Fruit fly (Drosophila melanogaster) whole organism, wandering third instar larva: Measurements from ENCODE around the gene dos.
A peak's percentile ranks its signal among the peaks of the same experiment; 100 is the strongest.

ENCODE experiments used
- Abd-B ChIP-seq: fragments of >200 bp; optimal IDR thresholded peaks from 2 replicates; lab custom pipeline; 2017; ENCODE audit warnings: missing biosample characterization, missing genetic modification characterization
- CG32264 ChIP-seq: fragments of 200-800 bp; sonication (Bioruptor generic); optimal IDR thresholded peaks from 2 replicates; lab custom pipeline; 2016; ENCODE audit warnings: missing biosample characterization, missing genetic modification characterization
- CG9705 ChIP-seq: fragments of 200-800 bp; sonication (Bioruptor generic); optimal IDR thresholded peaks from 2 replicates; lab custom pipeline; 2018; ENCODE audit warnings: missing biosample characterization, mild to moderate bottlenecking, missing genetic modification characterization
- CrebA ChIP-seq: fragments of 200-800 bp; sonication (Bioruptor generic); optimal IDR thresholded peaks from 2 replicates; lab custom pipeline; 2016; ENCODE audit warnings: missing biosample characterization, mild to moderate bottlenecking, missing genetic modification characterization, borderline replicate concordance
- Dfd ChIP-seq: fragments of >200 bp; optimal IDR thresholded peaks from 2 replicates; lab custom pipeline; 2017; ENCODE audit warnings: missing biosample characterization, missing genetic modification characterization
- Dif ChIP-seq: fragments of 200-275, 200-300 bp; sonication (Bioruptor generic); optimal IDR thresholded peaks from 2 replicates; lab custom pipeline; 2018; ENCODE audit warnings: missing biosample characterization, missing genetic modification characterization; ENCODE audit not compliant: partially characterized antibody
- GATAd ChIP-seq: sonication (Bioruptor generic); optimal IDR thresholded peaks from 2 replicates; lab custom pipeline; 2016; ENCODE audit warnings: missing biosample characterization, missing genetic modification characterization
- HLH106 ChIP-seq: fragments of 200-800 bp; optimal IDR thresholded peaks from 3 replicates; lab custom pipeline; 2019; ENCODE audit warnings: missing biosample characterization, mild to moderate bottlenecking, missing genetic modification characterization, moderate library complexity
- Hnf4 ChIP-seq: fragments of 200-800 bp; sonication (Bioruptor generic); optimal IDR thresholded peaks from 2 replicates; lab custom pipeline; 2016; ENCODE audit warnings: missing biosample characterization, mild to moderate bottlenecking, missing genetic modification characterization
- Hr78 ChIP-seq: fragments of >200 bp; optimal IDR thresholded peaks from 2 replicates; lab custom pipeline; 2017; ENCODE audit warnings: missing biosample characterization, missing genetic modification characterization
- Hr83 ChIP-seq: fragments of 200-300 bp; sonication (Bioruptor generic); optimal IDR thresholded peaks from 2 replicates; lab custom pipeline; 2016; ENCODE audit warnings: missing biosample characterization, mild to moderate bottlenecking, missing genetic modification characterization, moderate library complexity; ENCODE audit not compliant: poor library complexity, severe bottlenecking
- Jra ChIP-seq: sonication (Bioruptor generic); optimal IDR thresholded peaks from 2 replicates; lab custom pipeline; 2016; ENCODE audit warnings: missing biosample characterization, missing genetic modification characterization
- Mio ChIP-seq: sonication (Bioruptor generic); optimal IDR thresholded peaks from 2 replicates; lab custom pipeline; 2016; ENCODE audit warnings: missing biosample characterization, missing genetic modification characterization
- Myc ChIP-seq: fragments of >200 bp; optimal IDR thresholded peaks from 2 replicates; lab custom pipeline; 2017
- N ChIP-seq: fragments of >200 bp; optimal IDR thresholded peaks from 2 replicates; lab custom pipeline; 2018; ENCODE audit warnings: missing biosample characterization, missing external identifiers, missing genetic modification characterization
- OdsH ChIP-seq: fragments of 200-800 bp; sonication (Bioruptor generic); optimal IDR thresholded peaks from 2 replicates; lab custom pipeline; 2016; ENCODE audit warnings: missing biosample characterization, mild to moderate bottlenecking, missing genetic modification characterization
- Rel ChIP-seq, 2 experiments: fragments of 200-800 bp; sonication (Bioruptor generic) in 1 of 2; optimal IDR thresholded peaks; 2 replicates in 1 of 2; 3 replicates in 1 of 2; lab custom pipeline; 2016 to 2019; ENCODE audit warnings: mild to moderate bottlenecking in 2 of 2, missing biosample characterization in 2 of 2, missing genetic modification characterization in 2 of 2, moderate library complexity in 1 of 2
- Sp1 ChIP-seq: fragments of 200-800 bp; sonication (Bioruptor generic); optimal IDR thresholded peaks from 3 replicates; lab custom pipeline; 2019; ENCODE audit warnings: missing biosample characterization, mild to moderate bottlenecking, missing genetic modification characterization, moderate library complexity
- Vsx2 ChIP-seq: fragments of 200-300, 225-300 bp; sonication (Bioruptor generic); optimal IDR thresholded peaks from 2 replicates; lab custom pipeline; 2018; ENCODE audit warnings: missing biosample characterization, missing genetic modification characterization; ENCODE audit not compliant: partially characterized antibody
- br ChIP-seq: fragments of 200-800 bp; sonication (Bioruptor generic); optimal IDR thresholded peaks from 2 replicates; lab custom pipeline; 2016; ENCODE audit warnings: missing biosample characterization, missing genetic modification characterization
- brk ChIP-seq: fragments of 200-800 bp; sonication (Bioruptor generic); optimal IDR thresholded peaks from 2 replicates; lab custom pipeline; 2016; ENCODE audit warnings: missing biosample characterization, mild to moderate bottlenecking, missing genetic modification characterization
- dl ChIP-seq, 2 experiments: fragments of 175-275, 200-275 bp in 1 of 2; fragments of 200-275 bp in 1 of 2; sonication (Bioruptor generic); optimal IDR thresholded peaks; lab custom pipeline; 2018; ENCODE audit warnings: mild to moderate bottlenecking in 2 of 2, missing biosample characterization in 2 of 2, missing genetic modification characterization in 2 of 2, moderate library complexity in 2 of 2; ENCODE audit not compliant: partially characterized antibody in 2 of 2, insufficient read depth in 1 of 2
- dmrt93B ChIP-seq: fragments of 200-800 bp; sonication (Bioruptor generic); optimal IDR thresholded peaks from 2 replicates; lab custom pipeline; 2018; ENCODE audit warnings: missing biosample characterization, mild to moderate bottlenecking, missing genetic modification characterization
- dsf ChIP-seq: sonication (Bioruptor generic); optimal IDR thresholded peaks from 2 replicates; lab custom pipeline; 2016; ENCODE audit warnings: missing biosample characterization, missing genetic modification characterization, borderline replicate concordance
- ey ChIP-seq: fragments of 200-800 bp; sonication (Bioruptor generic); optimal IDR thresholded peaks from 2 replicates; lab custom pipeline; 2016; ENCODE audit warnings: missing biosample characterization, missing genetic modification characterization
- foxo ChIP-seq, 2 experiments: fragments of 200-800 bp; sonication (Bioruptor generic); optimal IDR thresholded peaks; 2 replicates in 1 of 2; 3 replicates in 1 of 2; lab custom pipeline; 2016 to 2017; ENCODE audit warnings: missing biosample characterization in 2 of 2, missing genetic modification characterization in 2 of 2
- fru ChIP-seq: fragments of 200-800 bp; sonication (Bioruptor generic); optimal IDR thresholded peaks from 3 replicates; lab custom pipeline; 2016; ENCODE audit warnings: missing biosample characterization, mild to moderate bottlenecking, missing genetic modification characterization
- h ChIP-seq: fragments of 200-800 bp; sonication (Bioruptor generic); optimal IDR thresholded peaks from 3 replicates; lab custom pipeline; 2016; ENCODE audit warnings: missing biosample characterization, mild to moderate bottlenecking, missing genetic modification characterization
- jim ChIP-seq: fragments of 175-275, 200-325 bp; sonication (Bioruptor generic); optimal IDR thresholded peaks from 2 replicates; lab custom pipeline; 2016; ENCODE audit warnings: missing biosample characterization, mild to moderate bottlenecking, missing genetic modification characterization
- lola ChIP-seq: fragments of >200 bp; optimal IDR thresholded peaks from 2 replicates; lab custom pipeline; 2017; ENCODE audit warnings: missing biosample characterization, missing genetic modification characterization
- pan ChIP-seq: fragments of >200 bp; optimal IDR thresholded peaks from 2 replicates; lab custom pipeline; 2017
- psq ChIP-seq: fragments of 200-800 bp; sonication (Bioruptor generic); optimal IDR thresholded peaks from 3 replicates; lab custom pipeline; 2017; ENCODE audit warnings: missing biosample characterization, mild to moderate bottlenecking, missing genetic modification characterization, moderate library complexity
- rgr ChIP-seq: fragments of 200-800 bp; sonication (Bioruptor generic); optimal IDR thresholded peaks from 3 replicates; lab custom pipeline; 2016; ENCODE audit warnings: missing biosample characterization, mild to moderate bottlenecking, missing genetic modification characterization
- sage ChIP-seq: fragments of 200-800 bp; sonication (Bioruptor generic); optimal IDR thresholded peaks from 2 replicates; lab custom pipeline; 2016; ENCODE audit warnings: missing biosample characterization, mild to moderate bottlenecking, missing genetic modification characterization
- sv ChIP-seq: fragments of 200-800 bp; sonication (Bioruptor generic); optimal IDR thresholded peaks from 3 replicates; lab custom pipeline; 2016; ENCODE audit warnings: missing biosample characterization, missing genetic modification characterization
- tai ChIP-seq: sonication (Bioruptor generic); optimal IDR thresholded peaks from 2 replicates; lab custom pipeline; 2016; ENCODE audit warnings: missing biosample characterization, missing genetic modification characterization
- usp ChIP-seq: fragments of >200 bp; optimal IDR thresholded peaks from 2 replicates; lab custom pipeline; 2017; ENCODE audit warnings: missing biosample characterization, missing genetic modification characterization
- woc ChIP-seq: sonication (Bioruptor generic); optimal IDR thresholded peaks from 2 replicates; lab custom pipeline; 2016; ENCODE audit warnings: missing biosample characterization, mild to moderate bottlenecking, missing genetic modification characterization

The dos gene

dm6 chr3L:2632048-2632762, 43.0 kb downstream of the dos start:
- TF ChIP-seq brk (GFP tag; lab: Kevin White, UChicago) (no peak), br (GFP tag; lab: Kevin White, UChicago) (no peak), Abd-B (GFP tag; lab: Kevin White, UChicago) (no peak), Hr78 (GFP tag; lab: Kevin White, UChicago) (no peak), GATAd (no peak), N (GFP tag; lab: Kevin White, UChicago) (no peak), Dif (GFP tag; lab: Kevin White, UChicago) (no peak), woc (GFP tag; lab: Kevin White, UChicago) (no peak), jim (GFP tag; lab: Kevin White, UChicago) (no peak), dl (GFP tag; optimal IDR thresholded peaks at IDR 0.05; lab: Kevin White, UChicago; ENCODE audit: insufficient read depth in 1 of 2, partially characterized antibody in 2 of 2) (no peak), dmrt93B (GFP tag; lab: Kevin White, UChicago) (no peak), Mio (no peak), rgr (GFP tag; lab: Kevin White, UChicago) (no peak), Jra (GFP tag; lab: Kevin White, UChicago) (no peak), Sp1 (GFP tag; lab: Kevin White, UChicago) (no peak)

dm6 chr3L:2632763-2633100, 43.5 kb downstream of the dos start:
- TF ChIP-seq Dif (GFP tag; lab: Kevin White, UChicago) (no peak), tai (GFP tag; lab: Kevin White, UChicago) (no peak), dl (GFP tag; optimal IDR thresholded peaks at IDR 0.05; lab: Kevin White, UChicago; ENCODE audit: insufficient read depth in 1 of 2, partially characterized antibody in 2 of 2) (peak in 1 of 2 experiments; percentile 19), Rel (GFP tag; optimal IDR thresholded peaks at IDR 0.05; lab: Kevin White, UChicago) (no peak), Rel (tag; optimal IDR thresholded peaks at IDR 0.05; lab: Kevin White, UChicago) (peak; percentile 99), jim (GFP tag; lab: Kevin White, UChicago) (no peak), h (GFP tag; lab: Kevin White, UChicago) (peak; percentile 27), psq (GFP tag; lab: Kevin White, UChicago) (peak; percentile 100), Sp1 (GFP tag; lab: Kevin White, UChicago) (no peak)

dm6 chr3L:2634929-2635799, 46.0 kb downstream of the dos start:
- TF ChIP-seq br (GFP tag; lab: Kevin White, UChicago) (peak; percentile 89), dmrt93B (GFP tag; lab: Kevin White, UChicago) (peak; percentile 83), rgr (GFP tag; lab: Kevin White, UChicago) (peak; percentile 93), Hnf4 (GFP tag; lab: Kevin White, UChicago) (peak; percentile 76), foxo (GFP tag; optimal IDR thresholded peaks at IDR 0.05; lab: Kevin White, UChicago) (peak; percentile 66 to 74), Dif (GFP tag; lab: Kevin White, UChicago) (peak; percentile 72), Sp1 (GFP tag; lab: Kevin White, UChicago) (peak; percentile 85), sv (GFP tag; lab: Kevin White, UChicago) (peak; percentile 75), HLH106 (tag; lab: Kevin White, UChicago) (peak; percentile 72), CG9705 (GFP tag; lab: Kevin White, UChicago) (peak; percentile 86), h (GFP tag; lab: Kevin White, UChicago) (peak; percentile 88), Vsx2 (GFP tag; lab: Kevin White, UChicago) (no peak), Abd-B (GFP tag; lab: Kevin White, UChicago) (no peak), lola (no peak), GATAd (no peak), usp (no peak), ey (GFP tag; lab: Kevin White, UChicago) (peak; percentile 64), Jra (GFP tag; lab: Kevin White, UChicago) (peak; percentile 26), psq (GFP tag; lab: Kevin White, UChicago) (peak; percentile 99), dsf (GFP tag; lab: Kevin White, UChicago) (no peak), N (GFP tag; lab: Kevin White, UChicago) (peak; percentile 38), CrebA (GFP tag; lab: Kevin White, UChicago) (no peak), pan (no peak), Hr78 (GFP tag; lab: Kevin White, UChicago) (no peak), woc (GFP tag; lab: Kevin White, UChicago) (peak; percentile 44), Hr83 (peak; percentile 78), brk (GFP tag; lab: Kevin White, UChicago) (peak; percentile 40), jim (GFP tag; lab: Kevin White, UChicago) (no peak), sage (GFP tag; lab: Kevin White, UChicago) (peak; percentile 35), dl (GFP tag; optimal IDR thresholded peaks at IDR 0.05; lab: Kevin White, UChicago; ENCODE audit: insufficient read depth in 1 of 2, partially characterized antibody in 2 of 2) (no peak), CG32264 (GFP tag; lab: Kevin White, UChicago) (peak; percentile 45), fru (GFP tag; lab: Kevin White, UChicago) (peak; percentile 80), Mio (peak; percentile 16), Dfd (GFP tag; lab: Kevin White, UChicago) (no peak), tai (GFP tag; lab: Kevin White, UChicago) (no peak), Rel (GFP tag; optimal IDR thresholded peaks at IDR 0.05; lab: Kevin White, UChicago) (peak; percentile 68), Rel (tag; optimal IDR thresholded peaks at IDR 0.05; lab: Kevin White, UChicago) (peak; percentile 11), Myc (lab: Kevin White, UChicago) (peak; percentile 62), OdsH (peak; percentile 75)
